Worm (Caenorhabditis elegans): ENCODE data around the gene F14F8.9.

DNA sequence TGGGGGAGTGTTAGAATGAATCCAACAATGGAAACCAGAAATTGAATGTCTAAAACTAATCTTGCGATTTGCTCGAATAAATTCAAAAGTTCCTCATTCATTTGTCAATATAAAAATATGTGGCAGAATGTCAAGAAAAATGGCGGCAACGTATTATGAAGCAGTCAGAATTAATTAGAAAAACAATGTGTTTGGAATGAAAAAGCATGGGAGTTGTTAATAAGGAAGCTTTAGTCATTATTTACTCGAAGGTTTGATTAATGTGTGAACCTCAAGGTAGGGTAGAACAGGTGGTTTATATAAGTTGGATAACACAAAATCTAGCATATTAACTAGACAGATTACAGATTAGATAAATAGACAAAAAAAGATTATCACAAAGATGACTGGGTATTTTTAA is 30.2 kb downstream of the F14F8.9 start, which contains the start of gene srw-76:
- no peak for TF ChIP-seq ets-7 (tag; optimal IDR thresholded peaks at IDR 0.05)
- TF ChIP-seq ama-1 (optimal IDR thresholded peaks at IDR 0.05): no peak
- no peak for TF ChIP-seq hnd-1 (tag; optimal IDR thresholded peaks at IDR 0.05)
- TF ChIP-seq sea-1 (GFP tag; conservative IDR thresholded peaks at IDR 0.05): no peak
- TF ChIP-seq hmg-4 (GFP tag; optimal IDR thresholded peaks at IDR 0.05): no peak
- no peak for TF ChIP-seq pes-1 (GFP tag; IDR thresholded peaks at IDR 0.05)
- TF ChIP-seq ceh-13 (GFP tag; optimal IDR thresholded peaks at IDR 0.05): no peak
- TF ChIP-seq F13C5.2 (tag; optimal IDR thresholded peaks at IDR 0.05): no peak
- no peak for TF ChIP-seq aly-1 (tag; optimal IDR thresholded peaks at IDR 0.05)
- TF ChIP-seq flt-1 (GFP tag; IDR thresholded peaks at IDR 0.05): no peak

Measured in whole organism, early embryonic.